Fruit fly (Drosophila melanogaster) S2 (cell line): ENCODE results near the gene CG32669.

ENCODE experiments used
- CG8478 ChIP-seq: fragments of >200 bp; optimal IDR thresholded peaks from 2 replicates; lab custom pipeline; 2018
- CTCF ChIP-seq, 2 experiments: fragments of >200 bp; optimal IDR thresholded peaks; 2 replicates each; lab custom pipeline; 2018

DNA sequence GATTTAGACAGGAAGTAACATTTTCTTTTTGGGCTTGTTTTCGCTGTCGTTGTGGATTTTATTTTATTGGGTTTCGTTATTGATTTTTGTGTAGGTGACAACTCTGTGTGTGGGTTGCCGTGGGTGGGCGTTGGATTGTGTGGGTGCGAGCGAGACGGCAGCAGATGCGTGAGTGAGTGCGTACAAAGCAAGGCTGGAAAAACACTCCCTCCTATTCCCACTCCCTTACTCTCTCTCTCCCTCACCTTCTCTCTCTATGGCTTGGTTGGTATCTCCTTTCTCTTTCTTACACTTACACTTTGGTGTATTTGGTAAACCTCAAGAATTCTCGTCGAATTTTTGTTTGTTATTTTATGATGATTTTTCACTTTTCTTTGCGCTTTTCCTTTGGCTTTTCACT, 22.8 kb downstream of the CG32669 start:
- TF ChIP-seq CTCF (optimal IDR thresholded peaks at IDR 0.05; lab: Kevin White, UChicago) (no peak), CG8478 (lab: Kevin White, UChicago) (no peak)
